Worm (Caenorhabditis elegans) whole organism, late embryonic: ENCODE results near the gene F18A1.7.

Experiments used
- C38D4.7 ChIP-seq: fragments of 200-800 bp; sonication (Bioruptor generic); optimal IDR thresholded peaks from 2 replicates; lab custom pipeline; 2018; ENCODE audit warnings: mild to moderate bottlenecking, missing genetic modification characterization, moderate library complexity, missing compliant biosample characterization
- K09A11.1 ChIP-seq: sonication (generic microtip); optimal IDR thresholded peaks from 2 replicates; lab custom pipeline; 2017; ENCODE audit warnings: antibody characterized with exemption, mild to moderate bottlenecking, missing genetic modification characterization, missing compliant biosample characterization; ENCODE audit not compliant: insufficient read depth
- ama-1 ChIP-seq: fragments of 150-350 bp; optimal IDR thresholded peaks from 2 replicates; lab custom pipeline; 2014
- ceh-2 ChIP-seq: sonication (generic microtip); optimal IDR thresholded peaks from 2 replicates; lab custom pipeline; 2016; ENCODE audit warnings: missing genotype, missing genetic modification characterization, missing compliant biosample characterization
- ceh-34 ChIP-seq: sonication (generic microtip); optimal IDR thresholded peaks from 2 replicates; lab custom pipeline; 2016; ENCODE audit warnings: mild to moderate bottlenecking, missing genetic modification characterization, missing compliant biosample characterization
- ceh-45 ChIP-seq: fragments of 200-800 bp; sonication (Bioruptor generic); IDR thresholded peaks from 2 replicates; pipeline ENCODE4 v1.3.6; 2022; ENCODE audit warnings: missing genetic modification reagents, missing genetic modification characterization, missing compliant biosample characterization
- ceh-48 ChIP-seq: sonication (generic microtip); optimal IDR thresholded peaks from 2 replicates; lab custom pipeline; 2016; ENCODE audit warnings: missing genetic modification characterization, inconsistent platforms, missing compliant biosample characterization
- ets-4 ChIP-seq: sonication (generic microtip); optimal IDR thresholded peaks from 2 replicates; lab custom pipeline; 2016; ENCODE audit warnings: missing genetic modification characterization, missing compliant biosample characterization
- fkh-10 ChIP-seq: fragments of 150-350 bp; optimal IDR thresholded peaks from 2 replicates; lab custom pipeline; 2014; ENCODE audit warnings: missing biosample characterization, missing genetic modification reagents, missing genetic modification characterization
- hlh-8 ChIP-seq: sonication (generic microtip); optimal IDR thresholded peaks from 2 replicates; lab custom pipeline; 2016; ENCODE audit warnings: missing genotype, missing genetic modification characterization, missing compliant biosample characterization
- nfya-1 ChIP-seq: sonication (generic microtip); optimal IDR thresholded peaks from 2 replicates; lab custom pipeline; 2017; ENCODE audit warnings: missing genetic modification characterization, mild to moderate bottlenecking, missing compliant biosample characterization, antibody characterized with exemption, moderate library complexity
- pat-9 ChIP-seq: fragments of 200-800 bp; sonication (Bioruptor generic); optimal IDR thresholded peaks from 2 replicates; lab custom pipeline; 2018; ENCODE audit warnings: mild to moderate bottlenecking, missing genetic modification characterization, moderate library complexity, missing compliant biosample characterization
- ref-2 ChIP-seq: sonication (generic microtip); optimal IDR thresholded peaks from 2 replicates; lab custom pipeline; 2016; ENCODE audit warnings: missing genetic modification characterization, missing compliant biosample characterization

DNA sequence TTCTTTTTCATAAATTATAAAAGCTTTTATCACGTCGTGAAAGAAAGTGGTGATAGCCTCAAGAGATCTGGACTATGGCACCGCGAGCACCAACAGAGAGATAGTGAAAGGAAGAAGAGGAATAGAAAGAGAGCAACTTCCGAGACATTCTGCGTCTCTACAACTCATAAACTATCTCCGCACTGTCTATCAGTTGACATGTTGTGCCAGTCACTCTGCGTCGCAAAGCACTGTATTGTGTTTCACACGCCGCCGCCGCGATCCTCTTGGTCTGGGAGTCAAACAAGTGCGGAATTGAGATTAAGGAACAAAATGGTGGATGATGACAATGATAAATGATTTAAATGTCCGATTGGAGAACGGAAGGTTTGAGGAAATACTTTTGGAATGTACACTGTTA is 40.1 kb downstream of the F18A1.7 start:
- TF ChIP-seq fkh-10 (GFP tag; lab: Kevin White, UChicago) (no peak), ama-1 (lab: Kevin White, UChicago) (no peak), ets-4 (tag; lab: Kevin White, UChicago) (no peak), ceh-34 (tag; lab: Kevin White, UChicago) (peak; percentile 45), nfya-1 (tag; lab: Kevin White, UChicago) (no peak), ref-2 (tag; lab: Kevin White, UChicago) (no peak), ceh-45 (GFP tag; lab: Robert Waterston, UW) (no peak), pat-9 (tag; lab: Kevin White, UChicago) (no peak), hlh-8 (tag; lab: Kevin White, UChicago) (no peak), C38D4.7 (no peak), K09A11.1 (tag; lab: Kevin White, UChicago) (no peak), ceh-2 (tag; lab: Kevin White, UChicago) (no peak), ceh-48 (tag; lab: Kevin White, UChicago) (no peak)
